Fruit fly (Drosophila melanogaster): ENCODE measurements around the gene CG31131.

DNA sequence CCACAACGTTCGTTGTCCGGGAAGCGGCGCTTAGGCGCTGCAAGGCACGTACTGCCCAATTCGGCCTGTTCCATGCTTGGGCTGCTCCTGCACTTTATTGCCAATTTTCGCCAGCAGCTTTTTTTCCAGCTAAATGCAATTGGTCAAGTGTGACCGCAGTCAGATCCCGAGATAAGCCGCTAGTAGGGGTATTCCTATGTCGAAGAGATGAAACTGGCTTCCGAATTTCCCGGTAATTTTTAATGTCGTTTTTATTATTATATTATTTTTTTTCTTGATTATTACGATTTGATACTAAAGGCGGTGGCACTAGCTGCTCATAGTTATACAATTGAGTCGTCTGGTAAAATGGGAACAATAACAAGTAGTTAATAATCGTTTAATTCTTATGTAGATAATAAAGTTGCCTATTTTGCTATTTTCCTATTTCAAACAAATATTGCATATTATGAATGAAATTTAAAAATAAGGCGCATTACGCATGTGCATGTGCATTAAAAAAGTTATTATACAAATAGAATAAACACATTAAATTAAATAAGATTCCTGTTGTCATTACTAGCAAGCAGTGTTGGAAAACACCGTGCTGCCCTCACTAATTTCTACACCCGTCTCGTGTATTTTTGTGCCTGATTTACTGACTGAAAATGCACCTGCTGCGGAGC is 46.5 kb downstream of the CG31131 start, which contains the start of the genes CG5003 and mRpS22:
- TF ChIP-seq pan (optimal IDR thresholded peaks at IDR 0.05) (no peak), usp (GFP tag; optimal IDR thresholded peaks at IDR 0.05) (no peak)
